Worm (Caenorhabditis elegans) whole organism, mixed stage, embryonic: Measurements from ENCODE around the gene F45G2.7.

Experiments
- M03D4.4 ChIP-seq: sonication (generic microtip); optimal IDR thresholded peaks from 2 replicates; lab custom pipeline; 2017; ENCODE audit warnings: mild to moderate bottlenecking, missing genetic modification characterization, missing compliant biosample characterization
- bed-3 ChIP-seq: fragments of 200-800 bp; sonication (Bioruptor generic); optimal IDR thresholded peaks from 3 replicates; lab custom pipeline; 2018; ENCODE audit warnings: mild to moderate bottlenecking, missing genetic modification characterization, moderate library complexity, missing compliant biosample characterization
- blmp-1 ChIP-seq: fragments of 150-350 bp; optimal IDR thresholded peaks from 2 replicates; lab custom pipeline; 2014; ENCODE audit warnings: missing biosample characterization, missing genetic modification characterization
- ceh-39 ChIP-seq: fragments of 150-350 bp; optimal IDR thresholded peaks from 2 replicates; lab custom pipeline; 2014; ENCODE audit warnings: missing biosample characterization, missing genetic modification characterization
- ceh-83 ChIP-seq: fragments of 200-800 bp; sonication (Bioruptor generic); optimal IDR thresholded peaks from 2 replicates; lab custom pipeline; 2018; ENCODE audit warnings: mild to moderate bottlenecking, missing genetic modification characterization, missing compliant biosample characterization
- ces-1 ChIP-seq: fragments of 150-350 bp; optimal IDR thresholded peaks from 2 replicates; lab custom pipeline; 2014; ENCODE audit warnings: missing biosample characterization, missing genetic modification reagents, missing genetic modification characterization
- elt-1 ChIP-seq: sonication (generic microtip); optimal IDR thresholded peaks from 2 replicates; lab custom pipeline; 2017; ENCODE audit warnings: missing genetic modification characterization, mild to moderate bottlenecking, missing compliant biosample characterization, antibody characterized with exemption, moderate library complexity, borderline replicate concordance; ENCODE audit not compliant: insufficient read depth
- elt-3 ChIP-seq: fragments of 150-350 bp; optimal IDR thresholded peaks from 2 replicates; lab custom pipeline; 2014; ENCODE audit warnings: missing biosample characterization, missing genetic modification characterization
- flh-1 ChIP-seq: fragments of 200-800 bp; sonication (Bioruptor generic); optimal IDR thresholded peaks from 2 replicates; lab custom pipeline; 2018; ENCODE audit warnings: mild to moderate bottlenecking, missing genetic modification characterization, moderate library complexity, missing compliant biosample characterization
- ham-2 ChIP-seq: fragments of 200-800 bp; sonication (Bioruptor generic); optimal IDR thresholded peaks from 2 replicates; lab custom pipeline; 2018; ENCODE audit warnings: mild to moderate bottlenecking, missing genetic modification characterization, missing compliant biosample characterization
- hlh-1 ChIP-seq: fragments of 150-350 bp; optimal IDR thresholded peaks from 2 replicates; lab custom pipeline; 2014; ENCODE audit warnings: missing biosample characterization, missing genetic modification reagents, missing genetic modification characterization
- lin-13 ChIP-seq: fragments of 150-350 bp; optimal IDR thresholded peaks from 2 replicates; lab custom pipeline; 2014; ENCODE audit warnings: missing biosample characterization, missing genetic modification characterization
- mep-1 ChIP-seq: fragments of 150-350 bp; optimal IDR thresholded peaks from 2 replicates; lab custom pipeline; 2017; ENCODE audit warnings: missing biosample characterization, missing genetic modification reagents, missing genetic modification characterization, inconsistent platforms
- nhr-12 ChIP-seq: fragments of 150-350 bp; optimal IDR thresholded peaks from 2 replicates; lab custom pipeline; 2014; ENCODE audit warnings: missing biosample characterization, missing genetic modification characterization
- nhr-2 ChIP-seq: fragments of 150-350 bp; optimal IDR thresholded peaks from 2 replicates; lab custom pipeline; 2014; ENCODE audit warnings: missing biosample characterization, missing genetic modification characterization
- nhr-237 ChIP-seq: fragments of 150-350 bp; optimal IDR thresholded peaks from 2 replicates; lab custom pipeline; 2014; ENCODE audit warnings: missing biosample characterization, missing genetic modification characterization
- nhr-28 ChIP-seq: fragments of 150-350 bp; optimal IDR thresholded peaks from 2 replicates; lab custom pipeline; 2014; ENCODE audit warnings: missing biosample characterization, missing genetic modification characterization
- nhr-76 ChIP-seq: sonication (generic microtip); optimal IDR thresholded peaks from 2 replicates; lab custom pipeline; 2017; ENCODE audit warnings: missing biosample characterization, missing genetic modification characterization
- pha-4 ChIP-seq: fragments of 150-350 bp; optimal IDR thresholded peaks from 2 replicates; lab custom pipeline; 2018; ENCODE audit warnings: missing biosample characterization, missing genetic modification reagents, missing genetic modification characterization
- sem-2 ChIP-seq: fragments of 200-800 bp; sonication (Bioruptor generic); optimal IDR thresholded peaks from 2 replicates; lab custom pipeline; 2018; ENCODE audit warnings: mild to moderate bottlenecking, missing genetic modification characterization, missing compliant biosample characterization
- snpc-4 ChIP-seq: fragments of 150-350 bp; optimal IDR thresholded peaks from 2 replicates; lab custom pipeline; 2014; ENCODE audit warnings: missing biosample characterization, missing genetic modification characterization
- sptf-1 ChIP-seq: sonication (generic microtip); optimal IDR thresholded peaks from 2 replicates; lab custom pipeline; 2017; ENCODE audit warnings: mild to moderate bottlenecking, missing genetic modification characterization, moderate library complexity, missing compliant biosample characterization
- tbx-8 ChIP-seq: fragments of 200-800 bp; sonication (Bioruptor generic); optimal IDR thresholded peaks from 2 replicates; lab custom pipeline; 2018; ENCODE audit warnings: mild to moderate bottlenecking, missing genetic modification characterization, moderate library complexity, missing compliant biosample characterization
- unc-39 ChIP-seq: fragments of 150-350 bp; optimal IDR thresholded peaks from 2 replicates; lab custom pipeline; 2014; ENCODE audit warnings: missing biosample characterization, missing genetic modification characterization
- zip-8 ChIP-seq: fragments of 150-350 bp; optimal IDR thresholded peaks from 2 replicates; lab custom pipeline; 2014; ENCODE audit warnings: missing biosample characterization, missing genetic modification characterization
- ztf-11 ChIP-seq: fragments of 150-350 bp; optimal IDR thresholded peaks from 2 replicates; lab custom pipeline; 2014; ENCODE audit warnings: missing biosample characterization, missing genetic modification characterization

F45G2.7 gene

DNA sequence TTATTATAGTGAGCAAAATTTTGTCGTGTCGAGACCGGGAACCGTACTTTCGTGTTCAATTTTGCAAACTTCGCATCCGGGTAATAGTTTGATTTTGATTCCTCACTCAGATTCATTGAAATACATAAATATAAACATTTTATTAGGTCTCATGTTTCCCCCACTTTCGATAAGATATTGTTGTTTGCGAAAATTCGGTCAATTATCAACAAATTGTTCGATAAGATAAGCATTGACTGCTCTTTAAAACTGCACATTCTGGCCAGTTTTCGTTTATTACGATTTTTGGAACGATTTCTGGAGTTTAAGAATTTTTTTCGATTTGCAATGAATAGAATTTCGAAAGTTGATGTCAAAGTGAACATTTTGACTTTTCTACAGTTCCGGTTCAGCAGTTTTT is 45.7 kb downstream of the F45G2.7 start:
- TF ChIP-seq zip-8 (tag; lab: Kevin White, UChicago) (no peak), nhr-237 (no peak), bed-3 (GFP tag; lab: Kevin White, UChicago) (no peak), flh-1 (GFP tag; lab: Kevin White, UChicago) (no peak), lin-13 (tag; lab: Kevin White, UChicago) (no peak), ceh-39 (tag; lab: Kevin White, UChicago) (no peak), blmp-1 (tag; lab: Kevin White, UChicago) (no peak), M03D4.4 (tag; lab: Kevin White, UChicago) (no peak), ztf-11 (tag; lab: Kevin White, UChicago) (no peak), nhr-28 (tag; lab: Kevin White, UChicago) (no peak), nhr-2 (tag; lab: Kevin White, UChicago) (no peak), mep-1 (no peak), ham-2 (GFP tag; lab: Kevin White, UChicago) (no peak), ces-1 (GFP tag; lab: Kevin White, UChicago) (no peak), tbx-8 (GFP tag; lab: Kevin White, UChicago) (no peak), sem-2 (no peak), hlh-1 (no peak), pha-4 (no peak), sptf-1 (no peak)

DNA sequence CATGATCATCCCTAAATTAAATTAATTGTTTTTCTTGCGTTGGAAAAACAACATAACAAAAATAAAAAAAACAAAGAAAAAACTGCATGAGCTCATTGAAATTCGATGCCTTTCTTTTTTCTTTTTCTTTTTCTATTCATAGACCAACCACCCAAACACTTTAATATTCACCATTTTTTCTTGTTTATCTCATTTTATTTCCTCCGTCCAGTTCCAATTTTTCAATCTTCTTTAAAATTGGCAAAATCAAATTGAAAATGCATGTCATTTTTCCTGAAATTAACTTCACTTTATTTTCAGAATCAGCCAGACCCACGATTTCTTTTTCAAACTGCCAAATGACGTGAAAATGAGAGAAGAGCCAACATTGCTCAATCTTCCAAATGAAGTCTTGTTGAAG is 48.5 kb downstream of the F45G2.7 start, which contains the start of gene T03F6.4:
Gene T03F6.4 (plus strand): TSS at position 301 of the 400 bp plus-strand sequence.
- TF ChIP-seq ham-2 (GFP tag; lab: Kevin White, UChicago) (no peak), sptf-1 (no peak), snpc-4 (tag; lab: Kevin White, UChicago) (no peak), unc-39 (tag; lab: Kevin White, UChicago) (no peak), ztf-11 (tag; lab: Kevin White, UChicago) (no peak), nhr-28 (tag; lab: Kevin White, UChicago) (no peak), nhr-12 (tag; lab: Kevin White, UChicago) (no peak), ceh-83 (no peak), bed-3 (GFP tag; lab: Kevin White, UChicago) (no peak), elt-3 (tag; lab: Kevin White, UChicago) (no peak), ceh-39 (tag; lab: Kevin White, UChicago) (no peak), ces-1 (GFP tag; lab: Kevin White, UChicago) (no peak), sem-2 (no peak), nhr-76 (tag; lab: Kevin White, UChicago) (no peak), zip-8 (tag; lab: Kevin White, UChicago) (no peak), lin-13 (tag; lab: Kevin White, UChicago) (no peak), elt-1 (tag; lab: Kevin White, UChicago) (no peak)
